Worm (Caenorhabditis elegans): ENCODE data around the gene C25H3.17.

Gene C25H3.17

DNA sequence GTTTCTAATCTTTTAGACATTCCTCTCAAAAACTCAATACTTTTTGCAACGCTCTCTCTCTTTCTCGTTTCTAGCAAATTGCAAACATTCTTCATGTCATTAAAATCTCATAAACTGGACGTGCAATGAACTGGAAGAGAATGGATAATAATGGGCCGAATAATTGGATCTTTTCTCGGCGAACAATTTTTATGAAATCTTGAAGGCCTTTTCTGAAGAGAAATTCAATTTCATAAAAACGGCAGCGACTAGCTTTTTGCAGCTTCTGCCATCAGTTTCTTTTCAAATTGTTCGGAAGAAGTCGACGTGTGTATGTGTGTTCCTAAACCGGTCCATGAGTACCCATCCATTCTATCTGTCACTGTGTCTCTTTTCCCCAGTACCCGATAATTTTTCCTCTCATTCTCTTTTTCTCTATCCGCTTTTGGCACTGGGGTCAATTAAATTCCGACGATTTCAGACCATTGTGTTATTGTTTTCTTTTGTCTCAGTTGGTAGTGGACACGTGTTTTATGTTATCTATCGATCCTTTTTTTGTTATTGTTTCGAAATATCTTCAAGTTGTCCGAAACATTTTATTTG is 33.2 kb upstream of the C25H3.17 start (continued):
- TF ChIP-seq hlh-30 (tag; optimal IDR thresholded peaks at IDR 0.05; ENCODE audit: insufficient read depth) (no peak), dve-1 (tag; optimal IDR thresholded peaks at IDR 0.05; ENCODE audit: insufficient read depth) (peak; percentile 0), ztf-11 (tag; optimal IDR thresholded peaks at IDR 0.05) (no peak), set-16 (GFP tag; IDR thresholded peaks at IDR 0.05) (no peak), nhr-6 (tag; optimal IDR thresholded peaks at IDR 0.05) (no peak)

DNA sequence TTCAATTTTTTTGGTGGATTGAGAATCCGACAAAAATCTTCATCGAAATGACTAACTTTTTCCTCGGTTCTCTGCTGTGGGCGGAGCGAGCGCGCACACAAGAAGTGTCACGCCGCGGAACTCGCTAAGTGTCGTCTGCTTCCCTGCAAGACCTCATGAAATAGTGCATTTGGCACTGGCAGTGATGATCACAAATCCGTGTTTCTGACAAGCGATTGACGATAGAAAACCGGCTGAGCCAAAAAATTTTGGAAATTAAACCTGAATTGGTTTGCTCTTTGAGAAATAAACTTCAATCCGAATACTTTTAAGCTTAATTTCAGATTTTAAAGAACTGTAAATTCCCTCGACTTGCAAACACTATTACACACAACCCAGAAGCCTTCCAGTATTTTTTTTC is 32.0 kb upstream of the C25H3.17 start:
- TF ChIP-seq daf-16 (GFP tag; optimal IDR thresholded peaks at IDR 0.05) (no peak), daf-16 (tag; optimal IDR thresholded peaks at IDR 0.05) (peak; percentile 60), spr-1 (tag; optimal IDR thresholded peaks at IDR 0.05) (peak; percentile 21), hlh-11 (tag; optimal IDR thresholded peaks at IDR 0.05) (peak; percentile 64), lin-15B (tag; optimal IDR thresholded peaks at IDR 0.05) (peak; percentile 19), ZK337.2 (GFP tag; IDR thresholded peaks at IDR 0.05) (no peak), nhr-28 (tag; optimal IDR thresholded peaks at IDR 0.05) (peak; percentile 11), pha-4 (GFP tag; IDR thresholded peaks at IDR 0.05) (no peak), pha-4 (tag; optimal IDR thresholded peaks at IDR 0.05) (no peak), mxl-3 (GFP tag; optimal IDR thresholded peaks at IDR 0.05) (no peak), ceh-44 (GFP tag; IDR thresholded peaks at IDR 0.05) (peak; percentile 93), nhr-102 (tag; optimal IDR thresholded peaks at IDR 0.05) (peak; percentile 66), ces-1 (GFP tag; optimal IDR thresholded peaks at IDR 0.05) (no peak), lin-1 (GFP tag; IDR thresholded peaks at IDR 0.05) (0 out of 2 replicates have a peak, but pooled peaks have one; percentile 16), hmg-1.1 (GFP tag; IDR thresholded peaks at IDR 0.05) (peak; percentile 44; the same call in 1 of the 2 replicates), unc-62 (GFP tag; optimal IDR thresholded peaks at IDR 0.05 in 1 of 2) (peak in 1 of 2 experiments; percentile 59), unc-62 (tag; optimal IDR thresholded peaks at IDR 0.05) (no peak), ceh-20 (GFP tag; IDR thresholded peaks at IDR 0.05) (no peak), hlh-30 (tag; optimal IDR thresholded peaks at IDR 0.05; ENCODE audit: insufficient read depth) (peak; percentile 86), cey-2 (tag; optimal IDR thresholded peaks at IDR 0.05; ENCODE audit: borderline replicate concordance, insufficient read depth) (no peak), dmd-6 (GFP tag; IDR thresholded peaks at IDR 0.05) (peak; percentile 43), jun-1 (tag; optimal IDR thresholded peaks at IDR 0.05) (peak; percentile 30), nhr-42 (GFP tag; IDR thresholded peaks at IDR 0.05) (no peak), Y75B8A.6 (GFP tag; IDR thresholded peaks at IDR 0.05) (no peak), F26F4.8 (GFP tag; conservative IDR thresholded peaks at IDR 0.05) (no peak), lin-29 (GFP tag; IDR thresholded peaks at IDR 0.05) (no peak), mdl-1 (tag; optimal IDR thresholded peaks at IDR 0.05) (peak; percentile 59 to 75), D1046.2 (GFP tag; IDR thresholded peaks at IDR 0.05) (no peak), ztf-7 (tag; optimal IDR thresholded peaks at IDR 0.05) (peak; percentile 27), madf-5 (GFP tag; IDR thresholded peaks at IDR 0.05) (no peak), unc-130 (GFP tag; optimal IDR thresholded peaks at IDR 0.05) (no peak), rbr-2 (tag; optimal IDR thresholded peaks at IDR 0.05) (peak; percentile 59), Y48G9A.11 (GFP tag; IDR thresholded peaks at IDR 0.05) (0 out of 2 replicates have a peak, but pooled peaks have one; percentile 39), mep-1 (tag; optimal IDR thresholded peaks at IDR 0.05) (peak; percentile 56), nhr-77 (tag; optimal IDR thresholded peaks at IDR 0.05) (no peak), nhr-25 (tag; optimal IDR thresholded peaks at IDR 0.05; ENCODE audit: borderline replicate concordance, insufficient read depth) (peak; percentile 35), dpl-1 (GFP tag; optimal IDR thresholded peaks at IDR 0.05) (peak; percentile 31), snpc-4 (tag; optimal IDR thresholded peaks at IDR 0.05) (peak; percentile 94), aha-1 (tag) (peak; percentile 26), zfp-3 (GFP tag; conservative IDR thresholded peaks at IDR 0.05) (no peak), nhr-6 (tag; optimal IDR thresholded peaks at IDR 0.05) (peak; percentile 46), duxl-1 (tag; optimal IDR thresholded peaks at IDR 0.05; ENCODE audit: poor library complexity) (peak; percentile 76), tag-97 (GFP tag; IDR thresholded peaks at IDR 0.05) (no peak), nhr-41 (GFP tag; IDR thresholded peaks at IDR 0.05) (no peak), lin-38 (GFP tag; IDR thresholded peaks at IDR 0.05) (peak; percentile 57), nhr-48 (tag; optimal IDR thresholded peaks at IDR 0.05) (no peak)

All from whole organism, L4 larva.